Fruit fly (Drosophila melanogaster) whole organism, adult: ENCODE results near the gene Atf3.

Source experiments
- CG12768 ChIP-seq: fragments of 200-800 bp; sonication (Bioruptor generic); optimal IDR thresholded peaks from 2 replicates; lab custom pipeline; 2017; ENCODE audit warnings: missing biosample characterization, missing genetic modification characterization, mild to moderate bottlenecking, moderate library complexity, missing genetic modification reagents
- CG14711 ChIP-seq: fragments of 200-800 bp; sonication (Bioruptor generic); optimal IDR thresholded peaks from 2 replicates; lab custom pipeline; 2018; ENCODE audit warnings: missing biosample characterization, mild to moderate bottlenecking, missing genetic modification characterization, moderate library complexity
- CG33017 ChIP-seq: fragments of 200-800 bp; sonication (Bioruptor generic); optimal IDR thresholded peaks from 2 replicates; lab custom pipeline; 2018; ENCODE audit warnings: missing biosample characterization, mild to moderate bottlenecking, missing genetic modification characterization, moderate library complexity
- CG7045 ChIP-seq: fragments of 200-800 bp; sonication (Bioruptor generic); optimal IDR thresholded peaks from 2 replicates; lab custom pipeline; 2017; ENCODE audit warnings: missing biosample characterization, mild to moderate bottlenecking, missing genetic modification characterization
- CG7101 ChIP-seq: fragments of 200-800 bp; sonication (Bioruptor generic); optimal IDR thresholded peaks from 2 replicates; lab custom pipeline; 2018; ENCODE audit warnings: missing biosample characterization, mild to moderate bottlenecking, missing genetic modification characterization, moderate library complexity
- Clk ChIP-seq: fragments of 200-800 bp; sonication (Bioruptor generic); optimal IDR thresholded peaks from 2 replicates; lab custom pipeline; 2017; ENCODE audit warnings: missing biosample characterization, missing genetic modification characterization
- Crg-1 ChIP-seq: fragments of 200-800 bp; sonication (Bioruptor generic); optimal IDR thresholded peaks from 2 replicates; lab custom pipeline; 2016; ENCODE audit warnings: missing biosample characterization, missing genetic modification characterization
- Hr96 ChIP-seq: fragments of 200-800 bp; sonication (Bioruptor generic); optimal IDR thresholded peaks from 2 replicates; lab custom pipeline; 2016; ENCODE audit warnings: missing biosample characterization, missing genetic modification characterization
- Mnt ChIP-seq: fragments of 200-800 bp; sonication (Bioruptor generic); optimal IDR thresholded peaks from 2 replicates; lab custom pipeline; 2016; ENCODE audit warnings: missing biosample characterization, mild to moderate bottlenecking, missing genetic modification characterization
- kay ChIP-seq: fragments of 200-800 bp; sonication (Bioruptor generic); peaks from one replicate; lab custom pipeline; 2016; ENCODE audit warnings: missing biosample characterization, missing genetic modification characterization, borderline replicate concordance
- pad ChIP-seq: fragments of 200-800 bp; sonication (Bioruptor generic); optimal IDR thresholded peaks from 3 replicates; lab custom pipeline; 2017; ENCODE audit warnings: missing biosample characterization, missing genetic modification characterization, mild to moderate bottlenecking, moderate library complexity, missing genetic modification reagents
- tj ChIP-seq: fragments of 200-800 bp; sonication (Bioruptor generic); optimal IDR thresholded peaks from 3 replicates; lab custom pipeline; 2017; ENCODE audit warnings: missing biosample characterization, mild to moderate bottlenecking, missing genetic modification characterization, moderate library complexity
- toe ChIP-seq: fragments of 200-800 bp; sonication (Bioruptor generic); optimal IDR thresholded peaks from 2 replicates; lab custom pipeline; 2016; ENCODE audit warnings: missing biosample characterization, missing genetic modification characterization

- TF ChIP-seq Clk, result no peak
- no peak for TF ChIP-seq toe
- no peak for TF ChIP-seq Mnt
- no peak for TF ChIP-seq kay (GFP tag; lab: Kevin White, UChicago)
- no peak for TF ChIP-seq Crg-1 (GFP tag; lab: Kevin White, UChicago)
- TF ChIP-seq tj, result no peak
- TF ChIP-seq Hr96 (GFP tag; lab: Kevin White, UChicago), result no peak
- no peak for TF ChIP-seq CG12768 (GFP tag; lab: Kevin White, UChicago)
- no peak for TF ChIP-seq CG7045
- no peak for TF ChIP-seq CG33017 (tag; lab: Kevin White, UChicago)
- TF ChIP-seq CG7101 (tag; lab: Kevin White, UChicago), result no peak
- TF ChIP-seq pad, result no peak
- no peak for TF ChIP-seq CG14711 (tag; lab: Kevin White, UChicago)
Measured at dm6 chrX:1308444-1308843, 33.4 kb upstream of the Atf3 start.
